Worm (Caenorhabditis elegans) whole organism, late embryonic: ENCODE data around the gene ZK686.1.
A peak's percentile ranks its signal among the peaks of the same experiment; 100 is the strongest.

Experiments
- C38D4.7 ChIP-seq: fragments of 200-800 bp; sonication (Bioruptor generic); optimal IDR thresholded peaks from 2 replicates; lab custom pipeline; 2018; ENCODE audit warnings: mild to moderate bottlenecking, missing genetic modification characterization, moderate library complexity, missing compliant biosample characterization
- T23F11.4 ChIP-seq: fragments of 200-800 bp; sonication (Bioruptor generic); optimal IDR thresholded peaks from 2 replicates; lab custom pipeline; 2018; ENCODE audit warnings: mild to moderate bottlenecking, missing genetic modification characterization, missing compliant biosample characterization
- Y22D7AL.16 ChIP-seq: sonication (generic microtip); optimal IDR thresholded peaks from 2 replicates; lab custom pipeline; 2016; ENCODE audit warnings: missing genetic modification characterization, missing compliant biosample characterization
- ama-1 ChIP-seq: fragments of 150-350 bp; optimal IDR thresholded peaks from 2 replicates; lab custom pipeline; 2014
- ceh-14 ChIP-seq: sonication (generic microtip); optimal IDR thresholded peaks from 2 replicates; lab custom pipeline; 2016; ENCODE audit warnings: missing genotype, missing genetic modification characterization, missing compliant biosample characterization
- ceh-24 ChIP-seq: sonication (generic microtip); optimal IDR thresholded peaks from 2 replicates; lab custom pipeline; 2016; ENCODE audit warnings: mild to moderate bottlenecking, missing genetic modification characterization, missing compliant biosample characterization
- ceh-31 ChIP-seq: sonication (generic microtip); optimal IDR thresholded peaks from 2 replicates; lab custom pipeline; 2016; ENCODE audit warnings: missing genetic modification characterization, missing compliant biosample characterization
- ceh-48 ChIP-seq: sonication (generic microtip); optimal IDR thresholded peaks from 2 replicates; lab custom pipeline; 2016; ENCODE audit warnings: missing genetic modification characterization, inconsistent platforms, missing compliant biosample characterization
- ceh-6 ChIP-seq: fragments of 200-800 bp; sonication (Bioruptor generic); optimal IDR thresholded peaks from 2 replicates; lab custom pipeline; 2018; ENCODE audit warnings: mild to moderate bottlenecking, missing genetic modification characterization, missing compliant biosample characterization
- ceh-9 ChIP-seq: sonication (generic microtip); optimal IDR thresholded peaks from 2 replicates; lab custom pipeline; 2016; ENCODE audit warnings: mild to moderate bottlenecking, missing genetic modification characterization, inconsistent platforms, missing compliant biosample characterization
- elt-2 ChIP-seq: sonication (generic microtip); optimal IDR thresholded peaks from 2 replicates; lab custom pipeline; 2016; ENCODE audit warnings: missing genetic modification reagents, missing genetic modification characterization, missing compliant biosample characterization
- fkh-6 ChIP-seq: sonication (generic microtip); optimal IDR thresholded peaks from 2 replicates; lab custom pipeline; 2016; ENCODE audit warnings: missing genetic modification characterization, missing compliant biosample characterization
- gmeb-2 ChIP-seq: sonication (generic microtip); optimal IDR thresholded peaks from 2 replicates; lab custom pipeline; 2016; ENCODE audit warnings: missing genetic modification characterization, inconsistent platforms, missing compliant biosample characterization
- hlh-6 ChIP-seq: sonication (generic microtip); optimal IDR thresholded peaks from 2 replicates; lab custom pipeline; 2016; ENCODE audit warnings: missing genotype, missing genetic modification characterization, missing compliant biosample characterization
- hlh-8 ChIP-seq: sonication (generic microtip); optimal IDR thresholded peaks from 2 replicates; lab custom pipeline; 2016; ENCODE audit warnings: missing genotype, missing genetic modification characterization, missing compliant biosample characterization
- mec-3 ChIP-seq: sonication (generic microtip); optimal IDR thresholded peaks from 2 replicates; lab custom pipeline; 2016; ENCODE audit warnings: borderline replicate concordance, missing genetic modification characterization, missing compliant biosample characterization
- nfya-1 ChIP-seq: sonication (generic microtip); optimal IDR thresholded peaks from 2 replicates; lab custom pipeline; 2017; ENCODE audit warnings: missing genetic modification characterization, mild to moderate bottlenecking, missing compliant biosample characterization, antibody characterized with exemption, moderate library complexity
- nhr-11 ChIP-seq: fragments of 150-350 bp; optimal IDR thresholded peaks from 2 replicates; lab custom pipeline; 2014; ENCODE audit warnings: missing biosample characterization, missing genetic modification characterization
- pat-9 ChIP-seq: fragments of 200-800 bp; sonication (Bioruptor generic); optimal IDR thresholded peaks from 2 replicates; lab custom pipeline; 2018; ENCODE audit warnings: mild to moderate bottlenecking, missing genetic modification characterization, moderate library complexity, missing compliant biosample characterization
- pax-1 ChIP-seq: fragments of 150-350 bp; optimal IDR thresholded peaks from 2 replicates; lab custom pipeline; 2014; ENCODE audit warnings: missing biosample characterization, missing genetic modification characterization
- pha-4 ChIP-seq: fragments of 150-350 bp; optimal IDR thresholded peaks from 2 replicates; lab custom pipeline; 2018; ENCODE audit warnings: missing biosample characterization, missing genetic modification reagents, missing genetic modification characterization
- pqm-1 ChIP-seq: sonication (generic microtip); optimal IDR thresholded peaks from 2 replicates; lab custom pipeline; 2016; ENCODE audit warnings: missing genetic modification characterization, missing compliant biosample characterization
- ref-2 ChIP-seq: sonication (generic microtip); optimal IDR thresholded peaks from 2 replicates; lab custom pipeline; 2016; ENCODE audit warnings: missing genetic modification characterization, missing compliant biosample characterization
- sox-2 ChIP-seq: fragments of 200-800 bp; sonication (Bioruptor generic); IDR thresholded peaks from 2 replicates; pipeline ENCODE4 v1.3.6; 2022; ENCODE audit warnings: missing genetic modification reagents, missing genetic modification characterization, missing compliant biosample characterization
- tbx-2 ChIP-seq: sonication (generic microtip); optimal IDR thresholded peaks from 2 replicates; lab custom pipeline; 2016; ENCODE audit warnings: missing genetic modification characterization, missing compliant biosample characterization
- tbx-7 ChIP-seq: sonication (generic microtip); optimal IDR thresholded peaks from 2 replicates; lab custom pipeline; 2016; ENCODE audit warnings: missing genotype, missing genetic modification characterization, missing compliant biosample characterization
- unc-3 ChIP-seq, 2 experiments: fragments of 200-800 bp in 1 of 2; sonication (Bioruptor generic) in 1 of 2; sonication (generic microtip) in 1 of 2; conservative IDR thresholded peaks in 1 of 2; optimal IDR thresholded peaks in 1 of 2; 2 replicates each; pipeline versions ENCODE4 v1.3.6 to Lab custom; 2016 to 2022; ENCODE audit warnings: missing compliant biosample characterization in 2 of 2, missing genetic modification characterization in 2 of 2, missing genetic modification reagents in 1 of 2
- unc-42 ChIP-seq: sonication (generic microtip); optimal IDR thresholded peaks from 2 replicates; lab custom pipeline; 2016; ENCODE audit warnings: missing genotype, missing genetic modification characterization, missing compliant biosample characterization
- unc-86 ChIP-seq: sonication (generic microtip); optimal IDR thresholded peaks from 2 replicates; lab custom pipeline; 2016; ENCODE audit warnings: missing genetic modification characterization, missing compliant biosample characterization
- ztf-16 ChIP-seq: sonication (generic microtip); optimal IDR thresholded peaks from 2 replicates; lab custom pipeline; 2017; ENCODE audit warnings: missing genetic modification characterization, missing compliant biosample characterization

Gene ZK686.1

DNA sequence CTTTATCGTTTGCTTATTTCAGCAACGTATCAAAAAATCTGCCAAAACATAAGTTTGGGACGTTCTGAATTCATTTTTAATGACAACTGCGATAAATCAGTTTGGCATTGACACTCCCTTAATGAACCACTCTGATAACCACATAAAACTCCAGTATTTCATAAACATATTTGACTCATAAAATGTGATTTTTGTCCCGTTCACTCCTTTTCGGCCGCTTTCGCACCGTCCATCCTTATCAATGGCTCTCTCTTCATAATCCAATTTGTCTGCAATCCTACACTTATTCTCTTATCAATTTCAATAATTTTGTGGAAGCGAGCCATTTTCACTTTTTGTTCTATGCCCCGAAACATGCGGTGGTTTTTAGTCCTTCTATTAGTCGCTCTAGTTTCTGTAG lies 14.4 kb upstream of the ZK686.1 start, which contains the start of gene pcp-1:
pcp-1 (plus strand) TSS at position 342 of the 400 bp plus-strand sequence.
- no peak for TF ChIP-seq C38D4.7 (GFP tag; lab: Kevin White, UChicago)
- TF ChIP-seq elt-2 (tag; lab: Kevin White, UChicago): peak; percentile 25

DNA sequence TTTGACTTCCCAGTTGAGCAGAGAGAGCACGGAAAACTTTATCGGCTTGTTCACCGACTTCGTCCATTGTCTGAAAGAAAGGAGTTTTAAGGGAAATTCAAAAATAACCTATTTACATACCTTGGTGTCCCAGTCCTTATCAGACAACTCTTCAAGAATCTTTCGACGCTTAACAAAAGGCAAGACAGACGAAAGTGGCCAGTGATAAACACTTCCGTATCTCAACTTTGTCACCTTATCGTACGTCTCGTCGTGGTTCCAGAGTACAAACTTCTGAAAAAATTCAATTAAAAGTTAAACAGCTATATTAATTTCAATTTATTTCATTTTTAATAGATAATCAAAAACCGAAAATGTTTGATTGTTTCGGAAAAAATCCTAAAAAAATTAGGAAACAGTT lies 10.7 kb upstream of the ZK686.1 start:
- TF ChIP-seq hlh-8 (no peak), elt-2 (tag; lab: Kevin White, UChicago) (peak; percentile 80)

DNA sequence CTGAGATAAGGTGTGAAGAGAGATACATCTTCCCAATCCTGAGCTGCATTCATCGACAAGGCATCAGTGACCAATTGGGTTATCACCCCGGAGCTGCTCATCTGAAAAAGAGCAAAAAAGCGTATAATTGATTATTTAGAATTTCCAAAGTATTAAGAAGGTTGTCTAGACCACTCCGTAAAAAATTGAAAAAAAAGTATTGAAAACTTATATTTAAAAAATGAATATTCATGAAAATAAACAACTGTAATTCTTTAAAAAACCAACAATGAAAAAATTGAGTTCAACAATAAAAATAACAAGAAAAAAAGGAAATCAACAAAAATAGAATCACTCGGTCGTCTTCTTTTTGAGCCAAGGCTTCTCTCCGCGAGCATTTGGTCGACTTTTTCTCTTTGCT lies 9.4 kb upstream of the ZK686.1 start, which contains the start of gene mtx-2:
mtx-2 (minus strand) TSS at position 101 of the 400 bp plus-strand sequence.
- TF ChIP-seq Y22D7AL.16 (tag; lab: Kevin White, UChicago): no peak
- no peak for TF ChIP-seq pha-4 (tag; lab: Kevin White, UChicago)
- TF ChIP-seq hlh-8: no peak
- no peak for TF ChIP-seq pax-1 (tag; lab: Kevin White, UChicago)
- no peak for TF ChIP-seq hlh-6 (tag; lab: Kevin White, UChicago)
- no peak for TF ChIP-seq T23F11.4 (GFP tag; lab: Kevin White, UChicago)
- TF ChIP-seq ceh-6 (GFP tag; lab: Kevin White, UChicago): no peak
- no peak for TF ChIP-seq tbx-7 (tag; lab: Kevin White, UChicago)
- TF ChIP-seq ceh-14: no peak
- no peak for TF ChIP-seq sox-2 (GFP tag; lab: Robert Waterston, UW)
- no peak for TF ChIP-seq ztf-16 (tag; lab: Kevin White, UChicago)
- TF ChIP-seq unc-3 (GFP tag; conservative IDR thresholded peaks at IDR 0.05; lab: Robert Waterston, UW): no peak
- no peak for TF ChIP-seq unc-3 (tag; optimal IDR thresholded peaks at IDR 0.05; lab: Kevin White, UChicago)

DNA sequence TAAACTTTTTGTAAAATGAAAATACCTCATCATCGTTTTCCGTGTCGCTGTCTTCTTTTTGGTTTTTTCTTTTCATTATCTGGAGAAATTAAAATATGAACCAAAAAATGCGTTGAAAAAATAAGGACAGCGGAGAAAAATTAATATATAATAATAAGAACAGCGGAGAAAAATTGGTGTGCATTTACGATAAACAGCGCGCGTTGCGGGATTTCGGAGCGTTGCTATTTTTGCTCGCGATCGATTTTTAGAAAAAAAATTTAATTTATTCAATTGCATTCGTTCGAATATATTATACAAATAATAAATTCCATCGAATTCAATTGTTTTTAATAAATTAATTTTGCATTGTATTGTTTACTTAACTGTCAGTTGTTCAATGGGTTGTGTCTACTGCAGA lies 7.0 kb upstream of the ZK686.1 start, which contains the start of gene ZK686.2:
ZK686.2 (minus strand) TSS at position 79 of the 400 bp plus-strand sequence.
- TF ChIP-seq ref-2 (tag; lab: Kevin White, UChicago): no peak
- TF ChIP-seq tbx-2 (tag; lab: Kevin White, UChicago): no peak
- TF ChIP-seq unc-42 (tag; lab: Kevin White, UChicago): peak; percentile 40
- peak; percentile 24 for TF ChIP-seq nfya-1 (tag; lab: Kevin White, UChicago)
- TF ChIP-seq ceh-48: peak; percentile 77

DNA sequence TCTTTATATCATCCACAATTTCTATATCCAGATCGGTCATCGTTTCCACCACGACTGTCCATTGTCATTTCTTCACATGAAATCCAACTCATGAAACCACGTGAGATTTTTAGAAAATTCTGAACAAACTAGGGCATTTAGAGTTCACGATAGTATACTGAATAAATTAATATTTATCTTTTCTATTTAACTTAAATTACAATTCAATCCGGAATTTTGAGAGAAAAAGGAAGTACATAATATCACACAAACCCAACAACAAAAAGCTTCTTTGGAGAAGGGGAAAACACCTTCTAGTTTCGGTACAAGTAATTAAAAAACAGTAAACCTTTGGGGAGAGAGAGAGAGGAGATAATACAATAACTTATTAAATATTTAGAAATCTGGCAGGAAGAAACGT lies 5.5 kb upstream of the ZK686.1 start, which contains the start of gene ZK686.5:
ZK686.5 (minus strand) TSS at position 101 of the 400 bp plus-strand sequence.
- TF ChIP-seq ceh-24 (no peak), elt-2 (tag; lab: Kevin White, UChicago) (no peak), pat-9 (no peak)

DNA sequence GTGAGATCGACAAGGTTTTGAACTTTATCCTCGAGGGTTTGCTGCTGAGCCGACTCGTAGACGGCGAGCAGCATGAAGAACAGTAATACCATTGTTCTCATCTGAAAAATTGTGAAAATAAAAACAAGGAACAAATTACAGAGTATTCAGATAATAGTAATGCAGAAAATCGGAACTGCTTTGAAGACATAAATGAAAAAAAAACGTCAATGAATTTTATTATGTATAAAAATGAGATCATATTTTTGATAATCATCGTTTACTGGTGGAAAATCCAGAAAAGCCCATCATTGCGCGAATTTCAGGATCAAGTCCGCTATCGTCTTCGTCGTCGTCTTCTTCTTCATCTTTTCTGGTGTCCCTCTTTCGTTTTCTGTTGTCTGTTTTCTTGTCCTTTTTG lies 4.0 kb upstream of the ZK686.1 start, which contains the start of gene ZK686.3:
ZK686.3 (minus strand) TSS at position 101 of the 400 bp plus-strand sequence.
- no peak for TF ChIP-seq nhr-11 (tag; lab: Kevin White, UChicago)
- no peak for TF ChIP-seq unc-86 (tag; lab: Kevin White, UChicago)
- no peak for TF ChIP-seq ceh-31 (tag; lab: Kevin White, UChicago)
- no peak for TF ChIP-seq ceh-6 (GFP tag; lab: Kevin White, UChicago)
- TF ChIP-seq gmeb-2 (tag; lab: Kevin White, UChicago): no peak
- TF ChIP-seq fkh-6 (tag; lab: Kevin White, UChicago): no peak
- TF ChIP-seq mec-3 (tag; lab: Kevin White, UChicago): no peak
- TF ChIP-seq nfya-1 (tag; lab: Kevin White, UChicago): no peak
- no peak for TF ChIP-seq ceh-9 (tag; lab: Kevin White, UChicago)

DNA sequence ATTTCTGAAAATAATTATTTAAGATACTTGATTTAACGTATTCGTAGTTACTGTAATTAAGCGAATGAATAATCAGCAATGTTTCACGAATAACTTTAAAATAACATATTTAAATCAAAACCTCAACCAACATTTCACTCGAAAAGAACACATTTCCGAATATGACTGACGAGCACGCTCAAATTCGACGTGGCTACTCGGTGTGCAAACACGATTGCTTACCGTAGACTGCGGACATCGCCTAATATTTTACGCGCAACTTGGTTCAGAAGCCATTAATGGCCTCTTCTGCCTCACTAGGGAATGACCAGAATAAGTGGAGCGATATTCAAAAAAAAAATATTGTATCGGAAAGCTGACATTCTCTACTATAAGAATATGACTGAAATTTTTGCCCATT lies 3.0 kb upstream of the ZK686.1 start, which contains the start of gene snu-23:
snu-23 (minus strand) TSS at position 156 of the 400 bp plus-strand sequence.
- TF ChIP-seq pqm-1 (no peak), Y22D7AL.16 (tag; lab: Kevin White, UChicago) (no peak), mec-3 (tag; lab: Kevin White, UChicago) (no peak), ama-1 (lab: Kevin White, UChicago) (no peak)
- TF ChIP-seq, all 69 proteins: peak for 0
